Worm (Caenorhabditis elegans) whole organism, L1 larva: ENCODE results near the gene dsl-1.

Experiments used
- C04F5.9 ChIP-seq: sonication (generic microtip); optimal IDR thresholded peaks from 2 replicates; lab custom pipeline; 2016; ENCODE audit warnings: missing genetic modification characterization, missing compliant biosample characterization
- aha-1 ChIP-seq: fragments of 150-350 bp; optimal IDR thresholded peaks from 2 replicates; lab custom pipeline; 2014; ENCODE audit warnings: missing biosample characterization, missing genetic modification characterization
- efl-3 ChIP-seq: fragments of 200-800 bp; sonication (Bioruptor generic); optimal IDR thresholded peaks from 2 replicates; lab custom pipeline; 2018; ENCODE audit warnings: mild to moderate bottlenecking, missing genetic modification characterization, missing compliant biosample characterization
- egl-27 ChIP-seq, 2 experiments: fragments of 150-350 bp in 1 of 2; sonication (generic microtip); optimal IDR thresholded peaks; 3 replicates each; lab custom pipeline; 2017 to 2018; ENCODE audit warnings: missing biosample characterization in 2 of 2, missing genetic modification characterization in 2 of 2, missing genetic modification reagents in 2 of 2
- lin-39 ChIP-seq: fragments of 150-350 bp; optimal IDR thresholded peaks from 2 replicates; lab custom pipeline; 2014; ENCODE audit warnings: missing biosample characterization, missing genetic modification reagents, missing genetic modification characterization
- skn-1 ChIP-seq: fragments of 150-350 bp; optimal IDR thresholded peaks from 2 replicates; lab custom pipeline; 2014; ENCODE audit warnings: missing biosample characterization, missing genetic modification characterization
- snu-23 ChIP-seq: sonication (generic microtip); optimal IDR thresholded peaks from 2 replicates; lab custom pipeline; 2016; ENCODE audit warnings: missing genetic modification characterization, missing compliant biosample characterization
- unc-86 ChIP-seq: sonication (generic microtip); optimal IDR thresholded peaks from 2 replicates; lab custom pipeline; 2016; ENCODE audit warnings: missing genetic modification characterization, missing compliant biosample characterization

DNA sequence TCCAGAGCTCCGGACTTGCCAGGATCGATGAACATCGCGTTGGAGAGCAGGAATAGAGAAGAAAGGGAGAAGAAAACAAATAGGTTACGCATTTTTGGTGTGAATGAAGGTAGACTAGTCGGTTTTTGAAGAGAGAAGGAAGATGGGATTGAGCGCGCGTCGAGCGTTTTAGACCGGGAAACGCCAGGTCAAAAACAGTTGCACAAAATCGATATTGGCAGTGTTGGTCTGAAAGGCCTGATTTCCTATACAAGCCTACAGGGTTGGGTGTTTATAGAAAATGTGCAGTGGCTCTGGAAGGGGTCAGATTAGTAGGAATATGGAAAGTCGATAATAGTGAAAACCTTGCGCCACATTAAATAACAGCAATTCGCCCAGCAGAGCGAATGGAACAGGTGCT lies 3.0 kb downstream of the dsl-1 start, which contains the start of gene dsl-2:
- TF ChIP-seq lin-39 (tag; lab: Kevin White, UChicago) (no peak), aha-1 (tag; lab: Kevin White, UChicago) (no peak), skn-1 (tag; lab: Kevin White, UChicago) (no peak), egl-27 (tag; optimal IDR thresholded peaks at IDR 0.05; lab: Kevin White, UChicago) (no peak), efl-3 (GFP tag; lab: Kevin White, UChicago) (no peak), C04F5.9 (no peak), unc-86 (tag; lab: Kevin White, UChicago) (no peak), snu-23 (GFP tag; lab: Kevin White, UChicago) (no peak)
